Fruit fly (Drosophila melanogaster): Measurements from ENCODE around the gene Six4.
A peak's percentile ranks its signal among the peaks of the same experiment; 100 is the strongest.

The Six4 gene

dm6 chr3L:20830361-20830760 lies 37.8 kb upstream of the Six4 start:
- peak; percentile 47 for TF ChIP-seq vri (GFP tag; optimal IDR thresholded peaks at IDR 0.05)
- no peak for TF ChIP-seq Sox14 (GFP tag; optimal IDR thresholded peaks at IDR 0.05)

dm6 chr3L:20827962-20828361 lies 35.4 kb upstream of the Six4 start:
- TF ChIP-seq CG3919 (GFP tag; optimal IDR thresholded peaks at IDR 0.05) (no peak), CG31627 (GFP tag; optimal IDR thresholded peaks at IDR 0.05) (no peak), CG6792 (GFP tag; optimal IDR thresholded peaks at IDR 0.05) (no peak), CG32006 (GFP tag; optimal IDR thresholded peaks at IDR 0.05) (no peak), fd85E (GFP tag; optimal IDR thresholded peaks at IDR 0.05) (no peak), Eip93F (GFP tag; optimal IDR thresholded peaks at IDR 0.05) (no peak), Met (GFP tag; optimal IDR thresholded peaks at IDR 0.05) (no peak), eg (GFP tag; IDR thresholded peaks at IDR 0.05) (no peak), CG16779 (tag; optimal IDR thresholded peaks at IDR 0.05) (no peak), dac (GFP tag; optimal IDR thresholded peaks at IDR 0.05) (no peak), spab (GFP tag; optimal IDR thresholded peaks at IDR 0.05) (no peak), Lpt (GFP tag; optimal IDR thresholded peaks at IDR 0.05) (no peak), CG6854 (GFP tag; optimal IDR thresholded peaks at IDR 0.05) (no peak), Sox102F (GFP tag; optimal IDR thresholded peaks at IDR 0.05) (no peak), acj6 (GFP tag; optimal IDR thresholded peaks at IDR 0.05) (no peak), esn (GFP tag; optimal IDR thresholded peaks at IDR 0.05) (no peak)

- no peak for TF ChIP-seq salr (GFP tag; optimal IDR thresholded peaks at IDR 0.05)
- peak; percentile 59 for TF ChIP-seq esn (GFP tag; optimal IDR thresholded peaks at IDR 0.05)
- no peak for TF ChIP-seq vri (GFP tag; optimal IDR thresholded peaks at IDR 0.05)
- TF ChIP-seq CG32006 (GFP tag; optimal IDR thresholded peaks at IDR 0.05): no peak
- TF ChIP-seq Met (GFP tag; optimal IDR thresholded peaks at IDR 0.05): peak; percentile 51
- TF ChIP-seq pdm3 (GFP tag; optimal IDR thresholded peaks at IDR 0.05): no peak
- TF ChIP-seq achi (GFP tag; optimal IDR thresholded peaks at IDR 0.05): no peak
- TF ChIP-seq ss (GFP tag; optimal IDR thresholded peaks at IDR 0.05): no peak
- TF ChIP-seq spab (GFP tag; optimal IDR thresholded peaks at IDR 0.05): no peak
- no peak for TF ChIP-seq Ets21C (GFP tag; optimal IDR thresholded peaks at IDR 0.05)
- TF ChIP-seq fkh (GFP tag; optimal IDR thresholded peaks at IDR 0.05): no peak
- peak; percentile 27 for TF ChIP-seq Hr4 (GFP tag; optimal IDR thresholded peaks at IDR 0.05)
- TF ChIP-seq CG1621 (tag; optimal IDR thresholded peaks at IDR 0.05): no peak
- TF ChIP-seq CG10631 (GFP tag; optimal IDR thresholded peaks at IDR 0.05): no peak
- TF ChIP-seq CG11762 (GFP tag; optimal IDR thresholded peaks at IDR 0.05; ENCODE audit: insufficient read depth): no peak
- TF ChIP-seq fd85E (GFP tag; optimal IDR thresholded peaks at IDR 0.05): no peak
- peak; percentile 15 for TF ChIP-seq Sox102F (GFP tag; optimal IDR thresholded peaks at IDR 0.05)
- peak; percentile 38 for TF ChIP-seq OdsH (GFP tag; optimal IDR thresholded peaks at IDR 0.05)
- TF ChIP-seq lz (GFP tag; optimal IDR thresholded peaks at IDR 0.05): peak; percentile 44
- no peak for TF ChIP-seq Sox15 (GFP tag; optimal IDR thresholded peaks at IDR 0.05)
- TF ChIP-seq cyc (GFP tag; optimal IDR thresholded peaks at IDR 0.05): peak; percentile 47
- TF ChIP-seq CG8632 (GFP tag; optimal IDR thresholded peaks at IDR 0.05): peak; percentile 4
- TF ChIP-seq CG15336 (GFP tag; IDR thresholded peaks at IDR 0.05): no peak
- peak; percentile 84 for TF ChIP-seq svp (GFP tag)
- TF ChIP-seq Ets96B (tag; optimal IDR thresholded peaks at IDR 0.05): no peak
- no peak for TF ChIP-seq fd59A (GFP tag; optimal IDR thresholded peaks at IDR 0.05)
- TF ChIP-seq CG34406 (GFP tag; optimal IDR thresholded peaks at IDR 0.05): no peak
- TF ChIP-seq Gug (GFP tag; IDR thresholded peaks at IDR 0.05): no peak
- no peak for TF ChIP-seq CG6163 (GFP tag; IDR thresholded peaks at IDR 0.05)
- TF ChIP-seq CG6792 (GFP tag; optimal IDR thresholded peaks at IDR 0.05): no peak
- no peak for TF ChIP-seq acj6 (GFP tag; optimal IDR thresholded peaks at IDR 0.05)
- TF ChIP-seq CG8319 (GFP tag; optimal IDR thresholded peaks at IDR 0.05): no peak
- no peak for TF ChIP-seq CG6854 (GFP tag; optimal IDR thresholded peaks at IDR 0.05)
- TF ChIP-seq Eip75B (GFP tag; optimal IDR thresholded peaks at IDR 0.05): no peak
- peak; percentile 35 for TF ChIP-seq Hr39 (GFP tag; optimal IDR thresholded peaks at IDR 0.05)
- TF ChIP-seq Eip78C (GFP tag): peak; percentile 53
- TF ChIP-seq CG31627 (GFP tag; optimal IDR thresholded peaks at IDR 0.05): peak; percentile 36
- TF ChIP-seq CG8119 (GFP tag; IDR thresholded peaks at IDR 0.05): no peak
These were observed 34.7 kb upstream of the Six4 start for dm6 chr3L:20826950-20827910.
